Worm (Caenorhabditis elegans) whole organism, L3 larva: ENCODE results near the gene K02D10.4.

Source experiments
- fos-1 ChIP-seq: fragments of 150-350 bp; optimal IDR thresholded peaks from 2 replicates; lab custom pipeline; 2014; ENCODE audit warnings: missing biosample characterization, missing genetic modification characterization
- lin-15B ChIP-seq: fragments of 150-350 bp; optimal IDR thresholded peaks from 2 replicates; lab custom pipeline; 2014; ENCODE audit warnings: missing biosample characterization, missing genetic modification characterization
- lsy-12 ChIP-seq: sonication (generic microtip); optimal IDR thresholded peaks from 2 replicates; lab custom pipeline; 2016; ENCODE audit warnings: mild to moderate bottlenecking, missing genetic modification characterization, missing compliant biosample characterization
- mdl-1 ChIP-seq: fragments of 150-350 bp; optimal IDR thresholded peaks from 2 replicates; lab custom pipeline; 2014; ENCODE audit warnings: missing biosample characterization, missing genetic modification characterization
- nhr-12 ChIP-seq: fragments of 150-350 bp; optimal IDR thresholded peaks from 2 replicates; lab custom pipeline; 2014; ENCODE audit warnings: missing biosample characterization, missing genetic modification characterization
- nhr-237 ChIP-seq: fragments of 150-350 bp; optimal IDR thresholded peaks from 2 replicates; lab custom pipeline; 2014; ENCODE audit warnings: missing biosample characterization, missing genetic modification characterization
- nhr-25 ChIP-seq: sonication (generic microtip); optimal IDR thresholded peaks from 2 replicates; lab custom pipeline; 2017; ENCODE audit warnings: missing biosample characterization, missing genetic modification characterization
- nhr-28 ChIP-seq: fragments of 150-350 bp; optimal IDR thresholded peaks from 2 replicates; lab custom pipeline; 2014; ENCODE audit warnings: missing biosample characterization, missing genetic modification characterization
- nhr-67 ChIP-seq: fragments of 150-350 bp; optimal IDR thresholded peaks from 2 replicates; lab custom pipeline; 2014; ENCODE audit warnings: missing biosample characterization, missing genetic modification characterization
- pqm-1 ChIP-seq: fragments of 150-350 bp; optimal IDR thresholded peaks from 2 replicates; lab custom pipeline; 2017; ENCODE audit warnings: missing biosample characterization, missing genetic modification characterization, inconsistent platforms
- sea-2 ChIP-seq: fragments of 150-350 bp; sonication (generic microtip); optimal IDR thresholded peaks from 4 replicates; lab custom pipeline; 2014; ENCODE audit warnings: missing biosample characterization, missing genetic modification reagents, missing genetic modification characterization

ce11 chrIII:8762016-8762415, 17.8 kb downstream of the K02D10.4 start:
- TF ChIP-seq fos-1 (tag; lab: Kevin White, UChicago) (no peak), lsy-12 (tag; lab: Kevin White, UChicago) (no peak), sea-2 (no peak), lin-15B (tag; lab: Kevin White, UChicago) (no peak), nhr-12 (tag; lab: Kevin White, UChicago) (no peak), mdl-1 (tag; lab: Kevin White, UChicago) (no peak), nhr-237 (no peak), nhr-67 (tag; lab: Kevin White, UChicago) (no peak), nhr-25 (tag; lab: Kevin White, UChicago) (no peak), pqm-1 (tag; lab: Kevin White, UChicago) (no peak), nhr-28 (tag; lab: Kevin White, UChicago) (no peak)
